Fruit fly (Drosophila melanogaster): ENCODE data around the gene Agpat4.
A peak's percentile ranks its signal among the peaks of the same experiment; 100 is the strongest.

Agpat4 gene

DNA sequence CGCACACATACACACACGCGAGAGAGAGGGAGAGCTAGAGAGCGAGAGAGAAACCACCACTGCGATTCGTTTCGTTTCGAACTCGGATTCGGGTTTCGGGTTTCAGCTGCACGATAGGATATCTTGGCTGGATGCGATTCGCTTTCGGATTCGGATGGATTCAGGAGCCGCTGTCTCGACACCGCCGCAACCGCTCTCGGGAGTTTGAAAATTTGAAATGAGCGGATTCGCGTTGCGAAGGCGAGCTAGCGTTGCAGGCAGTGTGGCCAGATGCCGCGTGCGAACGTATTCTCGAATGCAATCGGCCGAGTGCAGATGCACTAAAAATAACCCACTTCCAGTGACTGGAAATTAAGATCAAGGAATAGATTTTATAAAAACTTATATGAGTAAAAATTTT, 30.2 kb upstream of the Agpat4 start, which contains the start of gene fax:
Gene fax (minus strand): TSS at position 263 of the 400 bp plus-strand sequence.
- TF ChIP-seq CG11617 (GFP tag; optimal IDR thresholded peaks at IDR 0.05) (no peak), ovo (GFP tag; optimal IDR thresholded peaks at IDR 0.05) (no peak), CG7101 (tag; optimal IDR thresholded peaks at IDR 0.05) (peak; percentile 23), kay (GFP tag; ENCODE audit: borderline replicate concordance) (no peak), CG14711 (tag; optimal IDR thresholded peaks at IDR 0.05) (no peak), tj (GFP tag; optimal IDR thresholded peaks at IDR 0.05) (no peak), bab1 (GFP tag; optimal IDR thresholded peaks at IDR 0.05) (peak; percentile 35), cnc (optimal IDR thresholded peaks at IDR 0.05) (no peak), CG33017 (tag; optimal IDR thresholded peaks at IDR 0.05) (peak; percentile 12), Hr96 (GFP tag; optimal IDR thresholded peaks at IDR 0.05) (peak; percentile 83), Mnt (GFP tag; optimal IDR thresholded peaks at IDR 0.05) (peak; percentile 14), toe (GFP tag; optimal IDR thresholded peaks at IDR 0.05) (no peak), CG5204 (GFP tag; optimal IDR thresholded peaks at IDR 0.05) (no peak), Crg-1 (GFP tag; optimal IDR thresholded peaks at IDR 0.05) (no peak), cic (GFP tag; optimal IDR thresholded peaks at IDR 0.05) (peak; percentile 28), pad (GFP tag; optimal IDR thresholded peaks at IDR 0.05) (no peak), Clk (GFP tag; optimal IDR thresholded peaks at IDR 0.05) (no peak), CG7045 (GFP tag; optimal IDR thresholded peaks at IDR 0.05) (no peak), CG12768 (GFP tag; optimal IDR thresholded peaks at IDR 0.05) (no peak), CG1620 (GFP tag; optimal IDR thresholded peaks at IDR 0.05) (no peak)

DNA sequence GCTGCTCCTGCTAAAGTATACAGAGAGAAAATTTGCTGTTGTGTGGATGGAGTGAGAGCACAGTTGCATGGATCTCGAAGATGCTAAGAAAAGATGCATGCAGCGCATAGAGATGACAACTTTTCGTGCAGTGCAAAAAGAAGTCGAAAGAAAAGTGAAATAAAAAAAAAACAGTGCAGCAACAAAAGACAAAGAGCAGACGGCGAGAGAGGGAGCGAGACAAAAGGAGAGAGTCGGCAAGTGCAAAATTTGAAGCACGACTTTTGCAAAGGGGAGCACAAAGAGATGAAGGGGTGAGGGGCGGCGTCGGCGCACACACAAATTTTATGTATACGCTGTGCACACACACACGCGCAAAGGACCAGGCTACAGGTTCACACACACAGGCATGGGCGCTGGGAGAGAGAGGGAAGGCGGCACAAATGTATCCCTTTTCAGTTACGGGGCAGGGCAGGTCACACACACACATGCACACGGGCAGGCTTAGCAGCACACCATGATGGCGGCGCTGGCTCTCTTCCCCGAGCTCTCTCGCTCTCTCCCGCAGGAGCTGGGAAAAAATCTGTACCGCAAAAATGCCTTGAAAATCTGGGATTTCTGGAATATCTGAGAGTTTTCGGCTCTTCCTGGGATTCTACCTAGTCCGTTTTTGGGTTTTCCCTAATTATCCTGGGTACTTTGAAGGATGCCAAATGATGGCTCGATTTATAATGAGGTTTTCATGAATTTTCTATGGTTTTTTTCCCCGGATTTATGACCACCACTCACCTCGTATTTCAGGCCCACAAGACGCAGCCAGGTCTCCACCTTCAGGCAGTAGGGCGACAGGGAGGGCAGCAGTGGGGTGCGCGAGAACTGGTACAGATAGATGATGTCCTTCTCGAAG, 29.1 kb upstream of the Agpat4 start:
- peak; percentile 72 for TF ChIP-seq pad (GFP tag; optimal IDR thresholded peaks at IDR 0.05)
- no peak for TF ChIP-seq cic (GFP tag; optimal IDR thresholded peaks at IDR 0.05)

DNA sequence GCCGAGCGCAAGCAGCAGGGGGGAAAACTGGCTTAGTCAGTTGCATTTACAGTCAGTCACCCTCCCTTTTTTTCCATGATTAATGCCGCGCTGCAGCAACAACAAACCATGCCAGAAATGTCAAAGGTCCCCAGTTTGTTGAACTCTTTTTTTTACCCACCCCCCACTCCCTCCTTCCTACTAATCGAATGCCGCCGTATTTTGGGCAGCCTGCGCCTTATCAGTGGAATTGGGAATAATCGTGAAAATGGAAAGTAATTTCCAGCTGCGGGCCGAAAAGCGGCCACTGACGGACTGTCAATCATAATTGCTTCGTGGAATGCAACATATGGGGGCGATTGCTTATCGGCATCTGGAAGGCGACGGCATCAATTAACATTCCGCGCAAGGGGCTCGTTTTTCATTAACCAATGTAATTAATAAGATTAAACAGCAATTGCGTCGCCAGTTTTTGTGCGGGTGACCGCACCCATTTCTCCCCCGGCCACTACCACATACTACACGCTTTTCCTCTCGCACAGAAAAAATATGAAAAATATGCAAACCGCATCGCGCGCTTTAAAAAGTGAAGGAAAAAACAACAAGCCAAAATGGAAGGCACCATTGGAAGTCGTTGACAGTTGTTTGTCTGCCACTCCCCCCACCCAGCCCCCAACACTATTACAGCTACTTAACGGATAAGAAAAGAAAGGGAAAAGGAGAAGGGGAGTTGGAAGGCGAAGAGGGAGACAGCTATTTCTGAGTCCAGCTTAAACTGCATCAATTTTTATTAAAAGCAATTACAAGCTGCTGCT, 28.3 kb upstream of the Agpat4 start:
- TF ChIP-seq pad (GFP tag; optimal IDR thresholded peaks at IDR 0.05) (peak; percentile 91), Mnt (GFP tag; optimal IDR thresholded peaks at IDR 0.05) (no peak)

DNA sequence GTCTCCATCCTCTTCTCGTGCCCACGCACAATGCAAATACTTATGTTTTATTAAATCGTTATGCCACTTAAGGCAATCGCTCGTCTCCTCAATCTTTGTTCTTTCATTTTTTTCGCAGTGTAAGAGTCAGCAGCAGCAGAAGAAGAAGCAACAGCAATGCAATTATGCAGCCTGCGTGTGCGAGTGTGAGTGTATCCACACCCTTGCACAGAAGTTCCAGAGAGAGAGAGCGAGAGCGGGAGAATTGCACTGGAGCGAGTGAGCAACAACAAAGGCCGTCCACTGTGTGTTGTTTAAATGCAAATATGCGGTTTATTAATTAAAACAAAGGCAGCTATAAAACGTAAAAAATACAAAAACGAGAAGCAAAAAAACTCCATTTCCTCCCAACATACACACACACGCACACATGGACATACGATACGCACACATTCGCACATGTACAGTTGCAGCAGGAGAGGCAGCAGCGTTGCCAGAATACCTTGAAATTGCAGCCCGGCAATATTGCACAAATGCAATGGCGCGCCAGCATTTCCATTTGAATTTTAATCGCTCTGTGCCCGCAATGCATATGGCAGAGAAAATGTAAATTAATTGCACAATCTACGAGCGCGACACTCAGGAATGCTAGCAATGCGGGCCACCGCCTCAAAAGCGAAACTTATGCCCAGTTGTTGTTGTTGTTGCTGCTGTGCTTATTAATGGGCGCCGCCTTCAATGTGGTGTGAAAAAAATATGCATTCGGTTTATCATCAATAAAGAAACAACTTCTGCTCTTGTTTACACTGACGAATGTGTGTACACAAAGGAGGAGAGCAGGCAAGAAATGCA, 27.5 kb upstream of the Agpat4 start:
- TF ChIP-seq CG12768 (GFP tag; optimal IDR thresholded peaks at IDR 0.05) (no peak), CG7101 (tag; optimal IDR thresholded peaks at IDR 0.05) (no peak), kay (GFP tag; ENCODE audit: borderline replicate concordance) (peak; percentile 71), CG11617 (GFP tag; optimal IDR thresholded peaks at IDR 0.05) (peak; percentile 29), CG14711 (tag; optimal IDR thresholded peaks at IDR 0.05) (peak; percentile 2), pad (GFP tag; optimal IDR thresholded peaks at IDR 0.05) (peak; percentile 61), toe (GFP tag; optimal IDR thresholded peaks at IDR 0.05) (no peak), bab1 (GFP tag; optimal IDR thresholded peaks at IDR 0.05) (peak; percentile 35), CG33017 (tag; optimal IDR thresholded peaks at IDR 0.05) (peak; percentile 6), Mnt (GFP tag; optimal IDR thresholded peaks at IDR 0.05) (no peak), ovo (GFP tag; optimal IDR thresholded peaks at IDR 0.05) (peak; percentile 2), cic (GFP tag; optimal IDR thresholded peaks at IDR 0.05) (no peak), tj (GFP tag; optimal IDR thresholded peaks at IDR 0.05) (peak; percentile 30), Hr96 (GFP tag; optimal IDR thresholded peaks at IDR 0.05) (no peak), CG1620 (GFP tag; optimal IDR thresholded peaks at IDR 0.05) (no peak), Crg-1 (GFP tag; optimal IDR thresholded peaks at IDR 0.05) (no peak), CG7045 (GFP tag; optimal IDR thresholded peaks at IDR 0.05) (peak; percentile 46), CG5204 (GFP tag; optimal IDR thresholded peaks at IDR 0.05) (no peak), Clk (GFP tag; optimal IDR thresholded peaks at IDR 0.05) (no peak), cnc (optimal IDR thresholded peaks at IDR 0.05) (no peak)

DNA sequence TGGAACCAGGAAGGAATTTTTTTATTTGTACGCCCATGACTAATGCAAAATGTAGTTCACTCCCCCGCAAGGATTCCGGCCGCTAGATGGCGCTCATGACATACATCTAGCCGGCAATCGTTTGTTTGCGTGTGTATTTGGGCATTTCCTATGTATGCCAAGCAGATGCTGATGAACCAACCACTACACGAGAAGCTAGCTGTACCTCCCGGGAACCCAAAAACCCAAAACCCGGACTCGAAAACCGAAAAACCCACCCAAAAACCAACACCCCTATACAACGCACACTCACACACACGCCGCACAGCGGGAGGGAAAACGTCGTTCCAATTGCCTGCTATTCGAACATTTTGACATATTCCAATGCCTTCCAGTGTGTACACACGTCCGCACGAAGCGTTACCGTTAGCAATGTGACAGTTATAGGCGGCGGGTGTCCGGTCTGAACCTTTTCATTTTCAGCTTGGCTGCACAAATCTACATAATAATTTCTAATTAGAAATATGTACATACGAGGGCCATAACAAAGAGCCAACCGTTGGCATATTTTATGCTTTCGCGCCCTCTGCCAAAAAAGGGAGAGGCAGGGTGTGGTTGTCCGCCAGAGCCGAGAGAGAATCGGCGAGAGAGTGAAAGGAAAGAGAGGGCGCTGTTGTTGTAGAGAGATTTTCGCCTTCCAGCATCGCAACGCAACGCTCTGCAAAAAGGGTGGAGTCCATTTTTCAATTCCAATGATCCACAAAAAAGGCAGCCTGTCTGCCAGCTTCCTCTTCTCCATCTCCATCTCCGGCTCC, 26.6 kb upstream of the Agpat4 start:
- no peak for TF ChIP-seq Clk (GFP tag; optimal IDR thresholded peaks at IDR 0.05)
- TF ChIP-seq cnc (optimal IDR thresholded peaks at IDR 0.05), result no peak
- TF ChIP-seq CG11617 (GFP tag; optimal IDR thresholded peaks at IDR 0.05), result no peak
- TF ChIP-seq tj (GFP tag; optimal IDR thresholded peaks at IDR 0.05), result no peak
- TF ChIP-seq CG33017 (tag; optimal IDR thresholded peaks at IDR 0.05), result no peak
- TF ChIP-seq CG7045 (GFP tag; optimal IDR thresholded peaks at IDR 0.05), result no peak
- TF ChIP-seq CG12768 (GFP tag; optimal IDR thresholded peaks at IDR 0.05), result no peak
- no peak for TF ChIP-seq CG7101 (tag; optimal IDR thresholded peaks at IDR 0.05)
- TF ChIP-seq CG1620 (GFP tag; optimal IDR thresholded peaks at IDR 0.05), result no peak
- TF ChIP-seq Crg-1 (GFP tag; optimal IDR thresholded peaks at IDR 0.05), result no peak

Measured in whole organism, adult.